Worm (Caenorhabditis elegans): ENCODE results near the gene Y27F2A.9.

- TF ChIP-seq ztf-11 (tag; optimal IDR thresholded peaks at IDR 0.05) = no peak
- TF ChIP-seq pha-4 (tag; optimal IDR thresholded peaks at IDR 0.05) = no peak
- no peak for TF ChIP-seq unc-62 (GFP tag; optimal IDR thresholded peaks at IDR 0.05)
- no peak for TF ChIP-seq mab-5 (tag; optimal IDR thresholded peaks at IDR 0.05)
- no peak for TF ChIP-seq M03D4.4 (tag; optimal IDR thresholded peaks at IDR 0.05)
Observed at ce11 chrII:3202519-3202918, 11.1 kb upstream of the Y27F2A.9 start, which contains the start of gene sri-53.
